Worm (Caenorhabditis elegans) whole organism, L4 larva: Measurements from ENCODE around the gene nspc-19.

ENCODE experiments used
- D1046.2 ChIP-seq: fragments of 200-800 bp; sonication (Bioruptor generic); IDR thresholded peaks from 2 replicates; pipeline ENCODE4 v1.3.6; 2022; ENCODE audit warnings: missing genetic modification characterization, missing compliant biosample characterization
- F26F4.8 ChIP-seq: fragments of 200-800 bp; sonication (Bioruptor generic); conservative IDR thresholded peaks from 2 replicates; pipeline ENCODE4 v1.3.6; 2022; ENCODE audit warnings: missing genetic modification characterization, missing compliant biosample characterization
- F37D6.2 ChIP-seq: sonication (generic microtip); optimal IDR thresholded peaks from 2 replicates; lab custom pipeline; 2016; ENCODE audit warnings: mild to moderate bottlenecking, missing genetic modification characterization, missing compliant biosample characterization
- F44E2.7 ChIP-seq: fragments of 200-800 bp; sonication (Bioruptor generic); IDR thresholded peaks from 2 replicates; pipeline ENCODE4 v2.1.2; 2022; ENCODE audit warnings: missing genetic modification characterization, missing compliant biosample characterization
- T26A8.4 ChIP-seq: fragments of 200-800 bp; sonication (Bioruptor generic); IDR thresholded peaks from 2 replicates; pipeline ENCODE4 v1.3.6; 2022; ENCODE audit warnings: missing genetic modification characterization, missing compliant biosample characterization
- Y105C5A.15 ChIP-seq: fragments of 200-800 bp; sonication (Bioruptor generic); IDR thresholded peaks from 2 replicates; pipeline ENCODE4 v1.3.6; 2022; ENCODE audit warnings: missing genetic modification characterization, missing compliant biosample characterization
- ZK337.2 ChIP-seq: fragments of 200-800 bp; sonication (Bioruptor generic); IDR thresholded peaks from 2 replicates; pipeline ENCODE4 v1.3.6; 2022; ENCODE audit warnings: missing genetic modification reagents, missing genetic modification characterization, missing compliant biosample characterization
- ZK546.5 ChIP-seq, 2 experiments: sonication (generic microtip); optimal IDR thresholded peaks; 2 replicates each; lab custom pipeline; 2017; ENCODE audit warnings: missing biosample characterization in 2 of 2, missing genetic modification characterization in 2 of 2
- aha-1 ChIP-seq: fragments of 150-350 bp; peaks from one replicate; lab custom pipeline; 2014; ENCODE audit warnings: missing biosample characterization, missing genetic modification characterization
- aly-2 ChIP-seq: sonication (generic microtip); optimal IDR thresholded peaks from 2 replicates; lab custom pipeline; 2018; ENCODE audit warnings: missing biosample characterization, missing genetic modification characterization
- ama-1 ChIP-seq: fragments of 150-350 bp; optimal IDR thresholded peaks from 2 replicates; lab custom pipeline; 2014; ENCODE audit warnings: inconsistent platforms, mixed read lengths
- arid-1 ChIP-seq: fragments of 200-800 bp; sonication (Bioruptor generic); conservative IDR thresholded peaks from 2 replicates; pipeline ENCODE4 v1.3.6; 2022; ENCODE audit warnings: missing genetic modification reagents, missing genetic modification characterization, missing compliant biosample characterization
- attf-4 ChIP-seq: sonication (generic microtip); optimal IDR thresholded peaks from 3 replicates; lab custom pipeline; 2017; ENCODE audit warnings: missing biosample characterization, missing genetic modification characterization
- ceh-20 ChIP-seq: fragments of 200-800 bp; sonication (Bioruptor generic); IDR thresholded peaks from 2 replicates; pipeline ENCODE4 v1.3.6; 2022; ENCODE audit warnings: missing genetic modification reagents, missing genetic modification characterization, missing compliant biosample characterization
- ceh-32 ChIP-seq: sonication (generic microtip); optimal IDR thresholded peaks from 2 replicates; lab custom pipeline; 2016; ENCODE audit warnings: mild to moderate bottlenecking, missing genetic modification characterization, missing compliant biosample characterization; ENCODE audit not compliant: poor library complexity
- ceh-44 ChIP-seq: fragments of 200-800 bp; sonication (Bioruptor generic); IDR thresholded peaks from 2 replicates; pipeline ENCODE4 v1.3.6; 2022; ENCODE audit warnings: missing genetic modification reagents, missing genetic modification characterization, missing compliant biosample characterization
- ctbp-1 ChIP-seq: fragments of 200-800 bp; sonication (Bioruptor generic); IDR thresholded peaks from 2 replicates; pipeline ENCODE4 v1.3.6; 2022; ENCODE audit warnings: missing genetic modification reagents, missing genetic modification characterization, missing compliant biosample characterization
- daf-8 ChIP-seq: fragments of 200-800 bp; sonication (Bioruptor generic); IDR thresholded peaks from 2 replicates; pipeline ENCODE4 v1.3.6; 2022; ENCODE audit warnings: missing genetic modification characterization, missing compliant biosample characterization
- dmd-8 ChIP-seq: fragments of 200-800 bp; sonication (Bioruptor generic); IDR thresholded peaks from 2 replicates; pipeline ENCODE4 v1.3.6; 2022; ENCODE audit warnings: missing genetic modification characterization, missing compliant biosample characterization
- dpl-1 ChIP-seq: fragments of 150-350 bp; optimal IDR thresholded peaks from 2 replicates; lab custom pipeline; 2014; ENCODE audit warnings: missing biosample characterization, missing genetic modification reagents, missing genetic modification characterization
- dve-1 ChIP-seq: sonication (generic microtip); optimal IDR thresholded peaks from 2 replicates; lab custom pipeline; 2017; ENCODE audit warnings: antibody characterized with exemption, mild to moderate bottlenecking, missing genetic modification characterization, missing compliant biosample characterization; ENCODE audit not compliant: insufficient read depth
- fkh-10 ChIP-seq: fragments of 150-350 bp; optimal IDR thresholded peaks from 2 replicates; lab custom pipeline; 2014; ENCODE audit warnings: missing biosample characterization, missing genetic modification reagents, missing genetic modification characterization
- hlh-11 ChIP-seq: fragments of 200-800 bp; sonication (Bioruptor generic); optimal IDR thresholded peaks from 2 replicates; lab custom pipeline; 2018; ENCODE audit warnings: mild to moderate bottlenecking, missing genetic modification characterization, missing compliant biosample characterization
- hmg-1.1 ChIP-seq: fragments of 200-800 bp; sonication (Bioruptor generic); IDR thresholded peaks from 2 replicates; pipeline ENCODE4 v1.3.6; 2022; ENCODE audit warnings: missing genetic modification reagents, missing genetic modification characterization, missing compliant biosample characterization
- lin-15B ChIP-seq: fragments of 150-350 bp; sonication (generic microtip); optimal IDR thresholded peaks from 3 replicates; lab custom pipeline; 2014; ENCODE audit warnings: missing biosample characterization, missing genetic modification characterization
- lin-38 ChIP-seq: fragments of 200-800 bp; sonication (Bioruptor generic); IDR thresholded peaks from 2 replicates; pipeline ENCODE4 v1.3.6; 2022; ENCODE audit warnings: missing genetic modification reagents, missing genetic modification characterization, missing compliant biosample characterization
- lin-39 ChIP-seq: fragments of 150-350 bp; optimal IDR thresholded peaks from 2 replicates; lab custom pipeline; 2014; ENCODE audit warnings: missing biosample characterization, missing genetic modification reagents, missing genetic modification characterization
- lsy-2 ChIP-seq, 2 experiments: fragments of 150-350 bp in 1 of 2; sonication (generic microtip) in 1 of 2; optimal IDR thresholded peaks; 2 replicates each; lab custom pipeline; 2014 to 2017; ENCODE audit warnings: missing biosample characterization in 2 of 2, missing genetic modification characterization in 2 of 2
- madf-5 ChIP-seq, 2 experiments: fragments of 200-800 bp; sonication (Bioruptor generic); IDR thresholded peaks; 2 replicates each; pipeline ENCODE4 v1.3.6; 2022; ENCODE audit warnings: missing compliant biosample characterization in 2 of 2, missing genetic modification characterization in 2 of 2
- mdt-29 ChIP-seq: fragments of 200-800 bp; sonication (Bioruptor generic); IDR thresholded peaks from 2 replicates; pipeline ENCODE4 v1.3.6; 2022; ENCODE audit warnings: missing genetic modification reagents, missing genetic modification characterization, missing compliant biosample characterization
- mep-1 ChIP-seq: fragments of 150-350 bp; sonication (generic microtip); optimal IDR thresholded peaks from 3 replicates; lab custom pipeline; 2014; ENCODE audit warnings: missing biosample characterization, missing genetic modification characterization
- mes-2 ChIP-seq: sonication (generic microtip); optimal IDR thresholded peaks from 2 replicates; lab custom pipeline; 2016; ENCODE audit warnings: missing genotype, mild to moderate bottlenecking, missing genetic modification characterization, missing compliant biosample characterization; ENCODE audit not compliant: poor library complexity, severe bottlenecking
- nhr-10 ChIP-seq: fragments of 150-350 bp; optimal IDR thresholded peaks from 2 replicates; lab custom pipeline; 2014; ENCODE audit warnings: missing biosample characterization, missing genetic modification characterization
- nhr-237 ChIP-seq: sonication (generic microtip); optimal IDR thresholded peaks from 2 replicates; lab custom pipeline; 2017; ENCODE audit warnings: missing biosample characterization, missing genetic modification characterization
- nhr-25 ChIP-seq: sonication (generic microtip); optimal IDR thresholded peaks from 2 replicates; lab custom pipeline; 2017; ENCODE audit warnings: missing genetic modification characterization, mild to moderate bottlenecking, missing compliant biosample characterization, antibody characterized with exemption, moderate library complexity, borderline replicate concordance; ENCODE audit not compliant: insufficient read depth
- nhr-48 ChIP-seq: sonication (generic microtip); optimal IDR thresholded peaks from 2 replicates; lab custom pipeline; 2016; ENCODE audit warnings: mild to moderate bottlenecking, missing genetic modification characterization, missing compliant biosample characterization
- nhr-6 ChIP-seq: fragments of 150-350 bp; optimal IDR thresholded peaks from 2 replicates; lab custom pipeline; 2014; ENCODE audit warnings: missing biosample characterization, missing genetic modification characterization
- nhr-76 ChIP-seq: fragments of 150-350 bp; optimal IDR thresholded peaks from 2 replicates; lab custom pipeline; 2014; ENCODE audit warnings: missing biosample characterization, missing genetic modification characterization
- nhr-77 ChIP-seq: fragments of 150-350 bp; optimal IDR thresholded peaks from 2 replicates; lab custom pipeline; 2014; ENCODE audit warnings: missing biosample characterization, missing genetic modification characterization
- php-3 ChIP-seq: fragments of 200-800 bp; sonication (Bioruptor generic); IDR thresholded peaks from 2 replicates; pipeline ENCODE4 v1.3.6; 2022; ENCODE audit warnings: missing genetic modification reagents, missing genetic modification characterization, missing compliant biosample characterization
- pqm-1 ChIP-seq: sonication (generic microtip); optimal IDR thresholded peaks from 2 replicates; lab custom pipeline; 2017; ENCODE audit warnings: missing biosample characterization, missing genetic modification characterization
- snpc-1.2 ChIP-seq: fragments of 200-800 bp; sonication (Bioruptor generic); IDR thresholded peaks from 2 replicates; pipeline ENCODE4 v1.3.6; 2022; ENCODE audit warnings: missing genetic modification reagents, missing genetic modification characterization, missing compliant biosample characterization
- snpc-4 ChIP-seq: fragments of 150-350 bp; optimal IDR thresholded peaks from 2 replicates; lab custom pipeline; 2014; ENCODE audit warnings: missing biosample characterization, missing genetic modification characterization
- spr-1 ChIP-seq: sonication (generic microtip); optimal IDR thresholded peaks from 2 replicates; lab custom pipeline; 2016; ENCODE audit warnings: mild to moderate bottlenecking, missing genetic modification characterization, missing compliant biosample characterization
- unc-130 ChIP-seq: sonication (generic microtip); optimal IDR thresholded peaks from 2 replicates; lab custom pipeline; 2016; ENCODE audit warnings: missing genetic modification reagents, missing genetic modification characterization, missing compliant biosample characterization
- unc-62 ChIP-seq, 3 experiments: fragments of 150-350 bp in 1 of 3; sonication (generic microtip); optimal IDR thresholded peaks in 2 of 3; peaks in 1 of 3; 1 replicate in 1 of 3; 2 replicates in 2 of 3; lab custom pipeline; 2014 to 2017; ENCODE audit warnings: missing biosample characterization in 3 of 3, missing genetic modification characterization in 3 of 3, missing genetic modification reagents in 3 of 3, missing genotype in 1 of 3
- vab-7 ChIP-seq: fragments of 200-800 bp; sonication (Bioruptor generic); IDR thresholded peaks from 2 replicates; pipeline ENCODE4 v1.3.6; 2022; ENCODE audit warnings: missing genetic modification reagents, missing genetic modification characterization, missing compliant biosample characterization
- zag-1 ChIP-seq: fragments of 150-350 bp; optimal IDR thresholded peaks from 2 replicates; lab custom pipeline; 2014; ENCODE audit warnings: missing biosample characterization, missing genetic modification characterization
- zip-2 ChIP-seq: fragments of 150-350 bp; optimal IDR thresholded peaks from 2 replicates; lab custom pipeline; 2014; ENCODE audit warnings: missing biosample characterization, missing genetic modification characterization
- ztf-11 ChIP-seq: fragments of 150-350 bp; optimal IDR thresholded peaks from 2 replicates; lab custom pipeline; 2014; ENCODE audit warnings: missing biosample characterization, missing genetic modification characterization
- ztf-7 ChIP-seq: fragments of 150-350 bp; optimal IDR thresholded peaks from 2 replicates; lab custom pipeline; 2014; ENCODE audit warnings: missing biosample characterization, missing genetic modification characterization

The nspc-19 gene

DNA sequence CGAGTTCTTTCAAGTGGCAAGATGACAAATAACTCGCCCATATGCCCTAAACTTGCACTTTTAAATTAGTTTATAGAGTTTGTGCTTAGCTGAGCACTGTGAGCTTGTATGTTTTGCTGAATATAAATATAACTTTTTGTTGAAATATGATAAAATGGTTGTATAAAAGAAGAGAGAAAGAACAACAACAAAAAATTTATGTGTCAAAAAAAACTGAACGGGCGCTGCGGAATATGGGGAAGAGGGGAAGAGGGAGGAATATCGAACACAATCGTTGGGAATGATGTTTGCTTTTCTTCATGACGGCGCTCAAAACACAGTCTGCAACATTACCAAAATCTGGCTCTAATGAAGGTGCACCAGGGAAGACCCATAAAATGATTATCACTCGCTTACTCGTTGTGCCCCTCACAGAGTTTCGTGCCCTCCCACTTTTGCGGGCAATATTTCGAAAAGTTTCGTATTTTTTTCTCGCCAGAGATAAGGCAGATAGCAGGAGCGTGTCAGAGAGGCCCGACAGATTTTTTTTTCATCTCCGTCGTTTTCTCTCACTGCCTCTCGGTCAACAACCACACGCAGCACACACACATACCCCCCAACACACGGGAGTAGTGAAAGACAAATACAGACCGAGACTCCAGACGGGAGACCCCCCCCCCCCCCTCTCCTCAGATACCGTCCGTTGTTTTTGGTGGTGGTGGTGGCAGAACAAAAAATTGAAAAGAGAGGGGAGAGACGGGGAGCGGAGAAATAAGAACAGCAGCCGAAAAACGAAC lies 22.7 kb upstream of the nspc-19 start (continued):
- TF ChIP-seq aly-2 (tag; lab: Kevin White, UChicago) (no peak), mes-2 (tag; lab: Kevin White, UChicago) (peak; percentile 56), snpc-1.2 (GFP tag; lab: Robert Waterston, UW) (no peak), dmd-8 (no peak), nhr-237 (tag; lab: Kevin White, UChicago) (no peak), nhr-6 (tag; lab: Kevin White, UChicago) (no peak), T26A8.4 (GFP tag; lab: Robert Waterston, UW) (no peak), ZK337.2 (GFP tag; lab: Robert Waterston, UW) (0 out of 2 replicates have a peak, but pooled peaks have one; percentile 28), ceh-20 (0 out of 2 replicates have a peak, but pooled peaks have one; percentile 26), ceh-44 (no peak), lin-38 (no peak; the same call in 1 of the 2 replicates), Y105C5A.15 (no peak), dpl-1 (GFP tag; lab: Kevin White, UChicago) (no peak), spr-1 (tag; lab: Kevin White, UChicago) (no peak), ama-1 (lab: Kevin White, UChicago) (no peak), lin-15B (tag; lab: Kevin White, UChicago) (no peak), lin-39 (no peak), zag-1 (no peak), madf-5 (GFP tag; IDR thresholded peaks at IDR 0.05; lab: Robert Waterston, UW) (no peak), unc-130 (no peak), snpc-4 (peak; percentile 4), zip-2 (no peak), hlh-11 (peak; percentile 94), daf-8 (GFP tag; lab: Robert Waterston, UW) (no peak), nhr-48 (tag; lab: Kevin White, UChicago) (peak; percentile 60), ztf-7 (tag; lab: Kevin White, UChicago) (no peak), nhr-10 (tag; lab: Kevin White, UChicago) (no peak), mep-1 (tag; lab: Kevin White, UChicago) (peak; percentile 55), ceh-32 (tag; lab: Kevin White, UChicago) (no peak), dve-1 (tag; lab: Kevin White, UChicago) (peak; percentile 82), pqm-1 (peak; percentile 41), lsy-2 (tag; optimal IDR thresholded peaks at IDR 0.05; lab: Kevin White, UChicago) (no peak), nhr-76 (no peak), unc-62 (GFP tag; optimal IDR thresholded peaks at IDR 0.05 in 1 of 2; lab: Kevin White, UChicago) (no peak), unc-62 (tag; optimal IDR thresholded peaks at IDR 0.05; lab: Kevin White, UChicago) (no peak), arid-1 (GFP tag; lab: Robert Waterston, UW) (no peak), ztf-11 (tag; lab: Kevin White, UChicago) (no peak), php-3 (GFP tag; lab: Robert Waterston, UW) (peak; percentile 41; the same call in 1 of the 2 replicates), nhr-25 (no peak), nhr-77 (tag; lab: Kevin White, UChicago) (peak; percentile 78), aha-1 (tag; lab: Kevin White, UChicago) (peak; percentile 92), F26F4.8 (GFP tag; lab: Robert Waterston, UW) (no peak), D1046.2 (no peak), F44E2.7 (GFP tag; lab: Robert Waterston, UW) (no peak), vab-7 (GFP tag; lab: Robert Waterston, UW) (no peak), hmg-1.1 (GFP tag; lab: Robert Waterston, UW) (peak; percentile 54), mdt-29 (GFP tag; lab: Robert Waterston, UW) (no peak), ZK546.5 (tag; optimal IDR thresholded peaks at IDR 0.05; lab: Kevin White, UChicago) (no peak), fkh-10 (GFP tag; lab: Kevin White, UChicago) (no peak), F37D6.2 (no peak), ctbp-1 (GFP tag; lab: Robert Waterston, UW) (0 out of 2 replicates have a peak, but pooled peaks have one; percentile 32), attf-4 (no peak)
